Worm (Caenorhabditis elegans) whole organism, late embryonic: ENCODE data around the gene Y45F3A.8.

ENCODE experiments used
- ceh-30 ChIP-seq: fragments of 150-350 bp; optimal IDR thresholded peaks from 2 replicates; lab custom pipeline; 2014; ENCODE audit warnings: missing biosample characterization, missing genetic modification characterization
- dve-1 ChIP-seq: sonication (generic microtip); optimal IDR thresholded peaks from 2 replicates; lab custom pipeline; 2017; ENCODE audit warnings: antibody characterized with exemption, mild to moderate bottlenecking, missing genetic modification characterization, missing compliant biosample characterization
- ets-4 ChIP-seq: sonication (generic microtip); optimal IDR thresholded peaks from 2 replicates; lab custom pipeline; 2016; ENCODE audit warnings: missing genetic modification characterization, missing compliant biosample characterization
- fkh-10 ChIP-seq: fragments of 150-350 bp; optimal IDR thresholded peaks from 2 replicates; lab custom pipeline; 2014; ENCODE audit warnings: missing biosample characterization, missing genetic modification reagents, missing genetic modification characterization
- madf-2 ChIP-seq: sonication (generic microtip); optimal IDR thresholded peaks from 2 replicates; lab custom pipeline; 2017; ENCODE audit warnings: missing genetic modification characterization, missing compliant biosample characterization
- pag-3 ChIP-seq: sonication (generic microtip); optimal IDR thresholded peaks from 2 replicates; lab custom pipeline; 2016; ENCODE audit warnings: missing compliant biosample characterization, missing genetic modification characterization, borderline replicate concordance
- pha-4 ChIP-seq: fragments of 150-350 bp; optimal IDR thresholded peaks from 2 replicates; lab custom pipeline; 2018; ENCODE audit warnings: missing biosample characterization, missing genetic modification reagents, missing genetic modification characterization
- pros-1 ChIP-seq: fragments of 150-350 bp; optimal IDR thresholded peaks from 2 replicates; lab custom pipeline; 2014; ENCODE audit warnings: missing biosample characterization, missing genetic modification reagents, missing genetic modification characterization
- rnt-1 ChIP-seq: sonication (generic microtip); optimal IDR thresholded peaks from 2 replicates; lab custom pipeline; 2016; ENCODE audit warnings: missing genetic modification characterization, missing compliant biosample characterization
- sdc-2 ChIP-seq: sonication (generic microtip); optimal IDR thresholded peaks from 2 replicates; lab custom pipeline; 2016; ENCODE audit warnings: missing genotype, missing genetic modification characterization, missing compliant biosample characterization
- tbx-7 ChIP-seq: sonication (generic microtip); optimal IDR thresholded peaks from 2 replicates; lab custom pipeline; 2016; ENCODE audit warnings: missing genotype, missing genetic modification characterization, missing compliant biosample characterization

ce11 chrIII:10634034-10634433, 41.4 kb upstream of the Y45F3A.8 start:
- TF ChIP-seq rnt-1 (tag; lab: Kevin White, UChicago) (peak; percentile 89), pros-1 (tag; lab: Kevin White, UChicago) (peak; percentile 95), pha-4 (no peak), madf-2 (no peak), dve-1 (tag; lab: Kevin White, UChicago) (peak; percentile 52), ceh-30 (no peak), sdc-2 (no peak), pag-3 (no peak), ets-4 (tag; lab: Kevin White, UChicago) (peak; percentile 37), tbx-7 (no peak), fkh-10 (GFP tag; lab: Kevin White, UChicago) (peak; percentile 54)
